Worm (Caenorhabditis elegans) whole organism, late embryonic: ENCODE measurements around the gene col-44.
A peak's percentile ranks its signal among the peaks of the same experiment; 100 is the strongest.

ENCODE experiments used
- C08G9.2 ChIP-seq: sonication (generic microtip); optimal IDR thresholded peaks from 2 replicates; lab custom pipeline; 2016; ENCODE audit warnings: mild to moderate bottlenecking, missing genetic modification characterization, moderate library complexity, missing compliant biosample characterization
- K02D7.2 ChIP-seq: sonication (generic microtip); optimal IDR thresholded peaks from 2 replicates; lab custom pipeline; 2017; ENCODE audit warnings: mild to moderate bottlenecking, missing genetic modification characterization, missing compliant biosample characterization
- T23F11.4 ChIP-seq: fragments of 200-800 bp; sonication (Bioruptor generic); optimal IDR thresholded peaks from 2 replicates; lab custom pipeline; 2018; ENCODE audit warnings: mild to moderate bottlenecking, missing genetic modification characterization, missing compliant biosample characterization
- ama-1 ChIP-seq: fragments of 150-350 bp; optimal IDR thresholded peaks from 2 replicates; lab custom pipeline; 2014
- ceh-18 ChIP-seq: sonication (generic microtip); optimal IDR thresholded peaks from 2 replicates; lab custom pipeline; 2016; ENCODE audit warnings: missing genetic modification characterization, missing compliant biosample characterization
- ceh-2 ChIP-seq: sonication (generic microtip); optimal IDR thresholded peaks from 2 replicates; lab custom pipeline; 2016; ENCODE audit warnings: missing genotype, missing genetic modification characterization, missing compliant biosample characterization
- ceh-22 ChIP-seq: sonication (generic microtip); optimal IDR thresholded peaks from 2 replicates; lab custom pipeline; 2017; ENCODE audit warnings: missing biosample characterization, missing genetic modification characterization
- ceh-24 ChIP-seq: sonication (generic microtip); optimal IDR thresholded peaks from 2 replicates; lab custom pipeline; 2016; ENCODE audit warnings: mild to moderate bottlenecking, missing genetic modification characterization, missing compliant biosample characterization
- ceh-30 ChIP-seq: fragments of 150-350 bp; optimal IDR thresholded peaks from 2 replicates; lab custom pipeline; 2014; ENCODE audit warnings: missing biosample characterization, missing genetic modification characterization
- ceh-31 ChIP-seq: sonication (generic microtip); optimal IDR thresholded peaks from 2 replicates; lab custom pipeline; 2016; ENCODE audit warnings: missing genetic modification characterization, missing compliant biosample characterization
- ceh-45 ChIP-seq: fragments of 200-800 bp; sonication (Bioruptor generic); IDR thresholded peaks from 2 replicates; pipeline ENCODE4 v1.3.6; 2022; ENCODE audit warnings: missing genetic modification reagents, missing genetic modification characterization, missing compliant biosample characterization
- ceh-6 ChIP-seq: fragments of 200-800 bp; sonication (Bioruptor generic); optimal IDR thresholded peaks from 2 replicates; lab custom pipeline; 2018; ENCODE audit warnings: mild to moderate bottlenecking, missing genetic modification characterization, missing compliant biosample characterization
- dmd-4 ChIP-seq: sonication (generic microtip); optimal IDR thresholded peaks from 2 replicates; lab custom pipeline; 2016; ENCODE audit warnings: borderline replicate concordance, missing genetic modification characterization, missing compliant biosample characterization
- elt-2 ChIP-seq: sonication (generic microtip); optimal IDR thresholded peaks from 2 replicates; lab custom pipeline; 2016; ENCODE audit warnings: missing genetic modification reagents, missing genetic modification characterization, missing compliant biosample characterization
- ets-4 ChIP-seq: sonication (generic microtip); optimal IDR thresholded peaks from 2 replicates; lab custom pipeline; 2016; ENCODE audit warnings: missing genetic modification characterization, missing compliant biosample characterization
- eyg-1 ChIP-seq: sonication (generic microtip); optimal IDR thresholded peaks from 2 replicates; lab custom pipeline; 2016; ENCODE audit warnings: missing genotype, missing genetic modification characterization, missing compliant biosample characterization
- fax-1 ChIP-seq: sonication (generic microtip); optimal IDR thresholded peaks from 2 replicates; lab custom pipeline; 2016; ENCODE audit warnings: missing genotype, missing genetic modification characterization, missing compliant biosample characterization
- fkh-10 ChIP-seq: fragments of 150-350 bp; optimal IDR thresholded peaks from 2 replicates; lab custom pipeline; 2014; ENCODE audit warnings: missing biosample characterization, missing genetic modification reagents, missing genetic modification characterization
- gmeb-2 ChIP-seq: sonication (generic microtip); optimal IDR thresholded peaks from 2 replicates; lab custom pipeline; 2016; ENCODE audit warnings: missing genetic modification characterization, inconsistent platforms, missing compliant biosample characterization
- hlh-13 ChIP-seq: fragments of 200-800 bp; sonication (Bioruptor generic); optimal IDR thresholded peaks from 2 replicates; lab custom pipeline; 2018; ENCODE audit warnings: mild to moderate bottlenecking, missing genetic modification characterization, missing compliant biosample characterization
- hlh-30 ChIP-seq: sonication (generic microtip); optimal IDR thresholded peaks from 2 replicates; lab custom pipeline; 2017; ENCODE audit warnings: antibody characterized with exemption, missing genetic modification characterization, missing compliant biosample characterization; ENCODE audit not compliant: insufficient read depth
- hlh-6 ChIP-seq: sonication (generic microtip); optimal IDR thresholded peaks from 2 replicates; lab custom pipeline; 2016; ENCODE audit warnings: missing genotype, missing genetic modification characterization, missing compliant biosample characterization
- lim-6 ChIP-seq: sonication (generic microtip); optimal IDR thresholded peaks from 2 replicates; lab custom pipeline; 2016; ENCODE audit warnings: missing genetic modification characterization, missing compliant biosample characterization
- lin-11 ChIP-seq: fragments of 200-800 bp; sonication (Bioruptor generic); optimal IDR thresholded peaks from 2 replicates; lab custom pipeline; 2018; ENCODE audit warnings: mild to moderate bottlenecking, missing genetic modification characterization, missing compliant biosample characterization
- madf-2 ChIP-seq: sonication (generic microtip); optimal IDR thresholded peaks from 2 replicates; lab custom pipeline; 2017; ENCODE audit warnings: missing genetic modification characterization, missing compliant biosample characterization
- mec-3 ChIP-seq: sonication (generic microtip); optimal IDR thresholded peaks from 2 replicates; lab custom pipeline; 2016; ENCODE audit warnings: borderline replicate concordance, missing genetic modification characterization, missing compliant biosample characterization
- nfya-1 ChIP-seq: sonication (generic microtip); optimal IDR thresholded peaks from 2 replicates; lab custom pipeline; 2017; ENCODE audit warnings: missing genetic modification characterization, mild to moderate bottlenecking, missing compliant biosample characterization, antibody characterized with exemption, moderate library complexity
- nhr-232 ChIP-seq: sonication (generic microtip); optimal IDR thresholded peaks from 2 replicates; lab custom pipeline; 2016; ENCODE audit warnings: missing genetic modification characterization, missing compliant biosample characterization
- odd-2 ChIP-seq: sonication (generic microtip); optimal IDR thresholded peaks from 2 replicates; lab custom pipeline; 2017; ENCODE audit warnings: antibody characterized with exemption, mild to moderate bottlenecking, missing genetic modification characterization, missing compliant biosample characterization
- pag-3 ChIP-seq: sonication (generic microtip); optimal IDR thresholded peaks from 2 replicates; lab custom pipeline; 2016; ENCODE audit warnings: missing compliant biosample characterization, missing genetic modification characterization, borderline replicate concordance
- pat-9 ChIP-seq: fragments of 200-800 bp; sonication (Bioruptor generic); optimal IDR thresholded peaks from 2 replicates; lab custom pipeline; 2018; ENCODE audit warnings: mild to moderate bottlenecking, missing genetic modification characterization, moderate library complexity, missing compliant biosample characterization
- pha-2 ChIP-seq: sonication (generic microtip); optimal IDR thresholded peaks from 2 replicates; lab custom pipeline; 2017; ENCODE audit warnings: mild to moderate bottlenecking, missing genetic modification characterization, missing compliant biosample characterization
- pqm-1 ChIP-seq: sonication (generic microtip); optimal IDR thresholded peaks from 2 replicates; lab custom pipeline; 2016; ENCODE audit warnings: missing genetic modification characterization, missing compliant biosample characterization
- pros-1 ChIP-seq: fragments of 150-350 bp; optimal IDR thresholded peaks from 2 replicates; lab custom pipeline; 2014; ENCODE audit warnings: missing biosample characterization, missing genetic modification reagents, missing genetic modification characterization
- ref-2 ChIP-seq: sonication (generic microtip); optimal IDR thresholded peaks from 2 replicates; lab custom pipeline; 2016; ENCODE audit warnings: missing genetic modification characterization, missing compliant biosample characterization
- rnt-1 ChIP-seq: sonication (generic microtip); optimal IDR thresholded peaks from 2 replicates; lab custom pipeline; 2016; ENCODE audit warnings: missing genetic modification characterization, missing compliant biosample characterization
- sdc-2 ChIP-seq: sonication (generic microtip); optimal IDR thresholded peaks from 2 replicates; lab custom pipeline; 2016; ENCODE audit warnings: missing genotype, missing genetic modification characterization, missing compliant biosample characterization
- sox-4 ChIP-seq: sonication (generic microtip); optimal IDR thresholded peaks from 2 replicates; lab custom pipeline; 2017; ENCODE audit warnings: mild to moderate bottlenecking, missing genetic modification characterization, inconsistent platforms, missing compliant biosample characterization
- syd-9 ChIP-seq: sonication (generic microtip); optimal IDR thresholded peaks from 2 replicates; lab custom pipeline; 2016; ENCODE audit warnings: mild to moderate bottlenecking, missing genetic modification characterization, moderate library complexity, missing compliant biosample characterization
- tbx-2 ChIP-seq: sonication (generic microtip); optimal IDR thresholded peaks from 2 replicates; lab custom pipeline; 2016; ENCODE audit warnings: missing genetic modification characterization, missing compliant biosample characterization
- ttx-3 ChIP-seq: sonication (generic microtip); optimal IDR thresholded peaks from 2 replicates; lab custom pipeline; 2016; ENCODE audit warnings: missing genetic modification reagents, missing genetic modification characterization, missing compliant biosample characterization
- unc-3 ChIP-seq, 2 experiments: fragments of 200-800 bp in 1 of 2; sonication (Bioruptor generic) in 1 of 2; sonication (generic microtip) in 1 of 2; conservative IDR thresholded peaks in 1 of 2; optimal IDR thresholded peaks in 1 of 2; 2 replicates each; pipeline versions ENCODE4 v1.3.6 to Lab custom; 2016 to 2022; ENCODE audit warnings: missing compliant biosample characterization in 2 of 2, missing genetic modification characterization in 2 of 2, missing genetic modification reagents in 1 of 2
- unc-42 ChIP-seq: sonication (generic microtip); optimal IDR thresholded peaks from 2 replicates; lab custom pipeline; 2016; ENCODE audit warnings: missing genotype, missing genetic modification characterization, missing compliant biosample characterization
- unc-55 ChIP-seq: sonication (generic microtip); optimal IDR thresholded peaks from 2 replicates; lab custom pipeline; 2017; ENCODE audit warnings: missing biosample characterization, missing genetic modification reagents, missing genetic modification characterization
- unc-86 ChIP-seq: sonication (generic microtip); optimal IDR thresholded peaks from 2 replicates; lab custom pipeline; 2016; ENCODE audit warnings: missing genetic modification characterization, missing compliant biosample characterization
- zip-5 ChIP-seq: sonication (generic microtip); optimal IDR thresholded peaks from 2 replicates; lab custom pipeline; 2016; ENCODE audit warnings: missing genetic modification characterization, missing compliant biosample characterization
- ztf-16 ChIP-seq: sonication (generic microtip); optimal IDR thresholded peaks from 2 replicates; lab custom pipeline; 2017; ENCODE audit warnings: missing genetic modification characterization, missing compliant biosample characterization

The col-44 gene

DNA sequence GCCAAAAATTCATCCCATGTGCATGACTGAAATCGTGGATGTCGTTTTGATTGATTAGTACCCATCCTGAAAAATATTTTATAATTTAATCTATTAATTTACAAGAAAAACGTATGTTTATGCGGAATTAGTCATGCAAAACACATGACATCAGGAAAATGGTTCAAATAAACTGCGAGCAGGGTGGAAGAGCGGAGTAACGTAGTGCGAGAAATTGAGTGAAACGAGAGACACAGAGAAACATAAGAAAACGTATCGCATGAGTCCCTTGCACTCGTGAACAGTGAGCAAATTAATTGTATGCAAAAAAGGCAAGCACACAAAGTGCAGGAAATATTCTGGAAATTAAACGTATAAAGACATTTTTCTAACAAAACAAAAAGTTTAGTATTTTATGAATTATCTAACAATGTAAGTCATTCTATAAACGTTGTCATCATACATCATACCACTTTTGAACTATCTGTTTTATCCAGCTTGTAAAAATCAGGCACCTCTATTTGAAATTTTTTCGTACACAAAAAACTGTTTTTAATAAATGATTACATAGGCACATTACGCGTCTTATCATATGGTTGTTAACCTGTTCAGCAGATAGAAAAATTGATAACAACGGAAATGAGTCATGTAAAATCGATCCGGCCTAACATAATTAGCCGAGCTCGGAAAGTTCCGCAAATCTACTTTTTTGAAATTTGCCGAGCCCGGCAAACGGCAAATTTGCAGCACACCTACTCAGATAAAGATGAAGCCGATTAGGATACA is 4.9 kb downstream of the col-44 start, which contains the start of gene F54B11.5 (continued):
- no peak for TF ChIP-seq ets-4 (tag; lab: Kevin White, UChicago)
- TF ChIP-seq ama-1: no peak
- no peak for TF ChIP-seq madf-2 (tag; lab: Kevin White, UChicago)
- no peak for TF ChIP-seq ceh-24 (tag; lab: Kevin White, UChicago)
- no peak for TF ChIP-seq lin-11 (tag; lab: Kevin White, UChicago)
- TF ChIP-seq mec-3 (tag; lab: Kevin White, UChicago): no peak
- TF ChIP-seq hlh-6 (tag; lab: Kevin White, UChicago): no peak
- peak; percentile 29 for TF ChIP-seq nfya-1 (tag; lab: Kevin White, UChicago)
- TF ChIP-seq elt-2 (tag; lab: Kevin White, UChicago): peak; percentile 46
- no peak for TF ChIP-seq ceh-6
- no peak for TF ChIP-seq pha-2 (tag; lab: Kevin White, UChicago)
- TF ChIP-seq tbx-2: peak; percentile 22
- TF ChIP-seq, all 69 proteins: peak for 6

ce11 chrX:13598021-13598499 is 6.8 kb downstream of the col-44 start, which contains the start of gene bra-1:
Gene bra-1, plus strand, starts transcription at chrX:13598449.
- TF ChIP-seq pqm-1 (tag; lab: Kevin White, UChicago) (no peak), pat-9 (tag; lab: Kevin White, UChicago) (no peak), sox-4 (no peak), ref-2 (tag; lab: Kevin White, UChicago) (peak; percentile 32), ceh-18 (tag; lab: Kevin White, UChicago) (peak; percentile 21), ceh-30 (tag; lab: Kevin White, UChicago) (no peak), C08G9.2 (tag; lab: Kevin White, UChicago) (peak; percentile 15), zip-5 (tag; lab: Kevin White, UChicago) (no peak), ceh-24 (tag; lab: Kevin White, UChicago) (no peak), nfya-1 (tag; lab: Kevin White, UChicago) (peak; percentile 58), rnt-1 (tag; lab: Kevin White, UChicago) (no peak), tbx-2 (peak; percentile 75), ztf-16 (tag; lab: Kevin White, UChicago) (no peak), eyg-1 (tag; lab: Kevin White, UChicago) (no peak), mec-3 (tag; lab: Kevin White, UChicago) (no peak), gmeb-2 (tag; lab: Kevin White, UChicago) (no peak), ceh-6 (no peak), syd-9 (tag; lab: Kevin White, UChicago) (peak; percentile 25), pha-2 (tag; lab: Kevin White, UChicago) (no peak), K02D7.2 (no peak), pag-3 (tag; lab: Kevin White, UChicago) (peak; percentile 13), ceh-22 (no peak), pros-1 (tag; lab: Kevin White, UChicago) (peak; percentile 4), hlh-30 (tag; lab: Kevin White, UChicago) (peak; percentile 94), madf-2 (tag; lab: Kevin White, UChicago) (no peak), sdc-2 (tag; lab: Kevin White, UChicago) (peak; percentile 79), T23F11.4 (GFP tag; lab: Kevin White, UChicago) (no peak), hlh-6 (tag; lab: Kevin White, UChicago) (peak; percentile 46), nhr-232 (no peak), ceh-2 (peak; percentile 17), ttx-3 (tag; lab: Kevin White, UChicago) (peak; percentile 16), ama-1 (no peak), lim-6 (peak; percentile 64), odd-2 (no peak), ceh-31 (peak; percentile 81), unc-86 (tag; lab: Kevin White, UChicago) (peak; percentile 26), dmd-4 (tag; lab: Kevin White, UChicago) (no peak), ets-4 (tag; lab: Kevin White, UChicago) (no peak), hlh-13 (GFP tag; lab: Kevin White, UChicago) (no peak), ceh-45 (GFP tag; lab: Robert Waterston, UW) (no peak), fkh-10 (GFP tag; lab: Kevin White, UChicago) (no peak), unc-42 (tag; lab: Kevin White, UChicago) (peak; percentile 81), fax-1 (tag; lab: Kevin White, UChicago) (no peak), unc-55 (GFP tag; lab: Kevin White, UChicago) (peak; percentile 58), unc-3 (GFP tag; conservative IDR thresholded peaks at IDR 0.05; lab: Robert Waterston, UW) (no peak), unc-3 (tag; optimal IDR thresholded peaks at IDR 0.05; lab: Kevin White, UChicago) (no peak)
